Fruit fly (Drosophila melanogaster): Measurements from ENCODE around the gene nerfin-1.
A peak's percentile ranks its signal among the peaks of the same experiment; 100 is the strongest.

Gene nerfin-1

dm6 chr3L:908508-909162 is at the start of gene nerfin-1 (continued):
- TF ChIP-seq Atf-2 (GFP tag; optimal IDR thresholded peaks at IDR 0.05) (peak; percentile 42), CG14441 (GFP tag; IDR thresholded peaks at IDR 0.05) (no peak), CG18599 (GFP tag; optimal IDR thresholded peaks at IDR 0.05) (peak; percentile 14), jing (GFP tag; optimal IDR thresholded peaks at IDR 0.05) (no peak), CG34376 (GFP tag; optimal IDR thresholded peaks at IDR 0.05) (no peak), stwl (tag; optimal IDR thresholded peaks at IDR 0.05) (no peak), Trl (optimal IDR thresholded peaks at IDR 0.05) (no peak), Trl (GFP tag; optimal IDR thresholded peaks at IDR 0.05) (no peak), fd3F (GFP tag; optimal IDR thresholded peaks at IDR 0.05) (no peak), E2f2 (GFP tag; IDR thresholded peaks at IDR 0.05) (no peak), CG11093 (GFP tag; IDR thresholded peaks at IDR 0.05) (no peak), CG7556 (GFP tag; optimal IDR thresholded peaks at IDR 0.05) (peak; percentile 66), Bdp1 (GFP tag; optimal IDR thresholded peaks at IDR 0.05) (no peak), CG16779 (GFP tag; IDR thresholded peaks at IDR 0.05) (no peak), CG7271 (tag; optimal IDR thresholded peaks at IDR 0.05) (no peak), gt (GFP tag; IDR thresholded peaks at IDR 0.05) (no peak), odd (GFP tag; optimal IDR thresholded peaks at IDR 0.05) (no peak), btn (GFP tag; optimal IDR thresholded peaks at IDR 0.05) (no peak), CG8281 (tag; optimal IDR thresholded peaks at IDR 0.05) (no peak), sens-2 (GFP tag; IDR thresholded peaks at IDR 0.05) (no peak), ssp (GFP tag; IDR thresholded peaks at IDR 0.05) (0 out of 2 replicates have a peak, but pooled peaks have one; percentile 26), CG30431 (GFP tag; optimal IDR thresholded peaks at IDR 0.05) (peak; percentile 13), CG18476 (GFP tag; optimal IDR thresholded peaks at IDR 0.05) (no peak), CG9797 (GFP tag; optimal IDR thresholded peaks at IDR 0.05) (no peak), CG2875 (GFP tag; optimal IDR thresholded peaks at IDR 0.05) (no peak), Stat92E (GFP tag; optimal IDR thresholded peaks at IDR 0.05) (no peak), H15 (GFP tag; IDR thresholded peaks at IDR 0.05) (0 out of 3 replicates have a peak, but pooled peaks have one; percentile 31), trh (GFP tag; optimal IDR thresholded peaks at IDR 0.05) (no peak), ttk (GFP tag; IDR thresholded peaks at IDR 0.05) (no peak), vfl (GFP tag; optimal IDR thresholded peaks at IDR 0.05) (no peak), CG3065 (GFP tag; optimal IDR thresholded peaks at IDR 0.05) (no peak), lmd (GFP tag; IDR thresholded peaks at IDR 0.05) (no peak), gsb (GFP tag; IDR thresholded peaks at IDR 0.05) (no peak), CG3163 (GFP tag; optimal IDR thresholded peaks at IDR 0.05) (no peak), Fer2 (tag; optimal IDR thresholded peaks at IDR 0.05) (no peak), CG10543 (GFP tag; optimal IDR thresholded peaks at IDR 0.05) (no peak), CG43689 (GFP tag; IDR thresholded peaks at IDR 0.05) (no peak), CG12659 (GFP tag; optimal IDR thresholded peaks at IDR 0.05) (peak; percentile 14), CG16815 (GFP tag; optimal IDR thresholded peaks at IDR 0.05) (peak; percentile 18), kah (GFP tag; optimal IDR thresholded peaks at IDR 0.05) (no peak), MESR4 (GFP tag; optimal IDR thresholded peaks at IDR 0.05) (no peak), org-1 (GFP tag; optimal IDR thresholded peaks at IDR 0.05) (peak; percentile 42), Dp (GFP tag; optimal IDR thresholded peaks at IDR 0.05) (no peak), fd102C (GFP tag; optimal IDR thresholded peaks at IDR 0.05) (no peak), D19B (GFP tag; optimal IDR thresholded peaks at IDR 0.05) (no peak), CG1024 (GFP tag; IDR thresholded peaks at IDR 0.05) (no peak), fru (optimal IDR thresholded peaks at IDR 0.05) (no peak), wdn (GFP tag; IDR thresholded peaks at IDR 0.05) (no peak), CG10462 (GFP tag; optimal IDR thresholded peaks at IDR 0.05) (no peak), gfzf (GFP tag; optimal IDR thresholded peaks at IDR 0.05) (no peak), ro (GFP tag; IDR thresholded peaks at IDR 0.05) (no peak), CG17912 (GFP tag; optimal IDR thresholded peaks at IDR 0.05) (no peak)

All from whole organism, embryonic.